Fruit fly (Drosophila melanogaster) whole organism, prepupa: Measurements from ENCODE around the gene GNBP3.

Experiments used
- CG10631 ChIP-seq: fragments of 200-800 bp; sonication (Bioruptor generic); optimal IDR thresholded peaks from 2 replicates; lab custom pipeline; 2016; ENCODE audit warnings: missing biosample characterization, missing genetic modification characterization
- CG15336 ChIP-seq: fragments of 200-800 bp; sonication (Bioruptor generic); IDR thresholded peaks from 2 replicates; pipeline ENCODE4 v1.3.6; 2022; ENCODE audit warnings: missing biosample characterization, missing genetic modification characterization
- CG3919 ChIP-seq: fragments of 200-800 bp; sonication (Bioruptor generic); optimal IDR thresholded peaks from 3 replicates; lab custom pipeline; 2016; ENCODE audit warnings: missing biosample characterization, missing genetic modification characterization
- Hr39 ChIP-seq: fragments of 200-800 bp; sonication (Bioruptor generic); optimal IDR thresholded peaks from 2 replicates; lab custom pipeline; 2016; ENCODE audit warnings: missing biosample characterization, missing genetic modification characterization
- Lpt ChIP-seq: fragments of 200-800 bp; sonication (Bioruptor generic); optimal IDR thresholded peaks from 3 replicates; lab custom pipeline; 2016; ENCODE audit warnings: missing biosample characterization, missing genetic modification characterization
- Sox102F ChIP-seq: fragments of 200-800 bp; sonication (Bioruptor generic); optimal IDR thresholded peaks from 2 replicates; lab custom pipeline; 2016; ENCODE audit warnings: missing biosample characterization, mild to moderate bottlenecking, missing genetic modification characterization
- dac ChIP-seq: fragments of 200-800 bp; sonication (Bioruptor generic); optimal IDR thresholded peaks from 2 replicates; lab custom pipeline; 2017; ENCODE audit warnings: missing biosample characterization, mild to moderate bottlenecking, missing genetic modification characterization
- svp ChIP-seq: fragments of 200-800 bp; sonication (Bioruptor generic); peaks from one replicate; lab custom pipeline; 2016; ENCODE audit warnings: missing biosample characterization, missing genetic modification characterization

DNA sequence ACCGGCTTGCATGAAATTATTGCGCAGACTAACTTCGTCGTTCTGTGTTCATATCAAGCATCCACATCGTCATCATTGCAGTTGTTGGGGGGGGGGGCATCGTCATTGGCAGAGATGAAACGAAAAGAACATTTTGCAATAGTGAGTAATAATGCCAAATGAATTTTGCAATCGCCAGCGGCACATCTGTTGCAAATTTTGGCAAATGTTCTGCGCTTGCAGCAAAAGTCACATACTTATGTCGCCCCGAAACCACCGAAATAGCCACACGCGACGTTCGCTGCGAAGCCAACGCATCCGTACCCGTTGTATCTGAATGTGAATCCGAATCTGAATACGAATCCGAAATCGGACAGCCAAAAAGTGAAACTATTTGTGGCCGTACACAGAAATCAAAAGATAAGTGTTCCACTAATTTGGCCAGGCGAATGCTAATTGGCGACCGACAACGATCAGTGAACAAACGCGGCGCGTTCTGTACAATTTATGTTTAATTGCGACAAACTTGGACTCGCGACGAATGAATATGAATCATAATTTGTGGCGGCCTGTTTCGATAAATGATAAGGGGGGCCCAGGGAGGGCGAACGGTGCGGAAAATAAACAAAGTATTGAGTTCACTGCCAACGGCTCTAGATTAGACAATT, 6.8 kb upstream of the GNBP3 start:
- no peak for TF ChIP-seq Hr39 (GFP tag; lab: Kevin White, UChicago)
- TF ChIP-seq svp (GFP tag; lab: Kevin White, UChicago) = no peak
- TF ChIP-seq CG3919 (GFP tag; lab: Kevin White, UChicago) = no peak
- no peak for TF ChIP-seq CG15336
- TF ChIP-seq Sox102F (GFP tag; lab: Kevin White, UChicago) = no peak
- TF ChIP-seq dac (GFP tag; lab: Kevin White, UChicago) = no peak
- no peak for TF ChIP-seq CG10631 (GFP tag; lab: Kevin White, UChicago)
- no peak for TF ChIP-seq Lpt (GFP tag; lab: Kevin White, UChicago)
